Fruit fly (Drosophila melanogaster): ENCODE results near the gene CG33543.

The CG33543 gene

dm6 chr2L:2022823-2023222 lies 16.7 kb upstream of the CG33543 start:
- TF ChIP-seq cnc (optimal IDR thresholded peaks at IDR 0.05): no peak
- TF ChIP-seq CG12768 (GFP tag; optimal IDR thresholded peaks at IDR 0.05): no peak
- TF ChIP-seq cic (GFP tag; optimal IDR thresholded peaks at IDR 0.05): no peak
- TF ChIP-seq toe (GFP tag; optimal IDR thresholded peaks at IDR 0.05): no peak
- TF ChIP-seq CG7045 (GFP tag; optimal IDR thresholded peaks at IDR 0.05): no peak
- TF ChIP-seq CG5204 (GFP tag; optimal IDR thresholded peaks at IDR 0.05): no peak
- TF ChIP-seq CG33017 (tag; optimal IDR thresholded peaks at IDR 0.05): no peak
- TF ChIP-seq Crg-1 (GFP tag; optimal IDR thresholded peaks at IDR 0.05): no peak
- no peak for TF ChIP-seq tj (GFP tag; optimal IDR thresholded peaks at IDR 0.05)
- no peak for TF ChIP-seq CG11617 (GFP tag; optimal IDR thresholded peaks at IDR 0.05)
- TF ChIP-seq CG1620 (GFP tag; optimal IDR thresholded peaks at IDR 0.05): no peak
- no peak for TF ChIP-seq pad (GFP tag; optimal IDR thresholded peaks at IDR 0.05)
- TF ChIP-seq Mnt (GFP tag; optimal IDR thresholded peaks at IDR 0.05): no peak
- no peak for TF ChIP-seq Hr96 (GFP tag; optimal IDR thresholded peaks at IDR 0.05)

- TF ChIP-seq Mnt (GFP tag; optimal IDR thresholded peaks at IDR 0.05): no peak
- no peak for TF ChIP-seq Crg-1 (GFP tag; optimal IDR thresholded peaks at IDR 0.05)
- no peak for TF ChIP-seq CG7101 (tag; optimal IDR thresholded peaks at IDR 0.05)
- no peak for TF ChIP-seq kay (GFP tag; ENCODE audit: borderline replicate concordance)
Measured at dm6 chr2L:2015204-2015603, 9.1 kb upstream of the CG33543 start.

DNA sequence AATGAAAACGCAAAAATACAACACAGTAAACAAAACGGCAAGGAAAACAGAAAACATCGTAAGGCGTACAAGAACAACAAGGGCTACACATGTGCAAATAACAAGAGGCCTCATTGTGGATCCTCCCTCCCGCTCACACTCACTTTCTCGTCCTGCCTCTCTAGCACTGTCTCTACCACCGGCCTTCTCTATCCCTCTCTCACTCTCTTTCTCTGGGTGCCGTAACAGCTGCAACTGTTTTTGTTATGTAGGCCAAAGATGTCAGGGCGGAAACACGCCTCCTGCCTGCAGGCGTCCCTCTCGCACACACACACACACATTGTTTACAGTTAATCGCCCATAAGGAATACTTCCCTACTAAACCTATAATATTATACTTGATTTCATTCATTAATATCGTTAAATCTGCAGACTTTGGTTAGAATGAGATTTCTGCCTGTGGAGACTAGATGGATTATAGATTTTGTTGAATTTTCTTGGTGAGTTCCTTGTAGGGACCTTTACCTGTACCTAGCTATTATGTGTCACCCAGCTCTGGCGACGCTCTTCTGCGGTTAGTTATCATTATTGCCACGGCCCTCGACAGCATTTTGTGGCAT lies 7.8 kb upstream of the CG33543 start:
- TF ChIP-seq tj (GFP tag; optimal IDR thresholded peaks at IDR 0.05): no peak
- TF ChIP-seq bab1 (GFP tag; optimal IDR thresholded peaks at IDR 0.05): no peak
- no peak for TF ChIP-seq toe (GFP tag; optimal IDR thresholded peaks at IDR 0.05)
- TF ChIP-seq CG1620 (GFP tag; optimal IDR thresholded peaks at IDR 0.05): no peak
- TF ChIP-seq cnc (optimal IDR thresholded peaks at IDR 0.05): no peak
- no peak for TF ChIP-seq Clk (GFP tag; optimal IDR thresholded peaks at IDR 0.05)
- no peak for TF ChIP-seq CG33017 (tag; optimal IDR thresholded peaks at IDR 0.05)
- no peak for TF ChIP-seq Crg-1 (GFP tag; optimal IDR thresholded peaks at IDR 0.05)
- no peak for TF ChIP-seq kay (GFP tag; ENCODE audit: borderline replicate concordance)

DNA sequence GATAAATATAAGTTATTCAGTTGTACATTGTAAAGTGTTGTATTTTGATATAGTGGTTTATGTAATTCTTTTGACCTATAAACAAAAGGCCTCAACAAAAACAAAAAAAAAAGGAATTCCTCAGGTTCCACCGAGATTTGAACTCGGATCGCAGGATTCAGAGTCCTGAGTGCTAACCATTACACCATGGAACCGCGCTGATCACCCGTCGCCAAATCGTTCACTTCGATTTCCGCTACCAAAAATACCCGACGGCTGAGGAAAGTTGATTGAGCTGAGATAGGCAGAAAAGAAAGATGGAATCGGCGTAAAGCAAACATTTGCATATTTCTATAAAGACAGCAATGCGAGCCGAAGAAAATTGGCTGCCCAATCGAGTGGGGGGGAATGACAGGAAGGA lies 6.9 kb upstream of the CG33543 start:
- TF ChIP-seq toe (GFP tag; optimal IDR thresholded peaks at IDR 0.05) (no peak), CG33017 (tag; optimal IDR thresholded peaks at IDR 0.05) (no peak), CG1620 (GFP tag; optimal IDR thresholded peaks at IDR 0.05) (no peak), pad (GFP tag; optimal IDR thresholded peaks at IDR 0.05) (no peak), CG14711 (tag; optimal IDR thresholded peaks at IDR 0.05) (no peak), ovo (GFP tag; optimal IDR thresholded peaks at IDR 0.05) (no peak), CG11617 (GFP tag; optimal IDR thresholded peaks at IDR 0.05) (no peak), CG7045 (GFP tag; optimal IDR thresholded peaks at IDR 0.05) (no peak), tj (GFP tag; optimal IDR thresholded peaks at IDR 0.05) (peak; percentile 83), bab1 (GFP tag; optimal IDR thresholded peaks at IDR 0.05) (peak; percentile 14), Crg-1 (GFP tag; optimal IDR thresholded peaks at IDR 0.05) (no peak), Hr96 (GFP tag; optimal IDR thresholded peaks at IDR 0.05) (no peak), CG7101 (tag; optimal IDR thresholded peaks at IDR 0.05) (no peak)

dm6 chr2L:2011430-2011829 lies 5.3 kb upstream of the CG33543 start:
- TF ChIP-seq CG7101 (tag; optimal IDR thresholded peaks at IDR 0.05) (no peak), CG5204 (GFP tag; optimal IDR thresholded peaks at IDR 0.05) (no peak), toe (GFP tag; optimal IDR thresholded peaks at IDR 0.05) (no peak), Crg-1 (GFP tag; optimal IDR thresholded peaks at IDR 0.05) (no peak), CG12768 (GFP tag; optimal IDR thresholded peaks at IDR 0.05) (no peak), cnc (optimal IDR thresholded peaks at IDR 0.05) (no peak), bab1 (GFP tag; optimal IDR thresholded peaks at IDR 0.05) (no peak), Mnt (GFP tag; optimal IDR thresholded peaks at IDR 0.05) (no peak), tj (GFP tag; optimal IDR thresholded peaks at IDR 0.05) (no peak), CG7045 (GFP tag; optimal IDR thresholded peaks at IDR 0.05) (no peak), CG33017 (tag; optimal IDR thresholded peaks at IDR 0.05) (no peak)

- TF ChIP-seq bab1 (GFP tag; optimal IDR thresholded peaks at IDR 0.05) (peak; percentile 10), CG7101 (tag; optimal IDR thresholded peaks at IDR 0.05) (no peak), Hr96 (GFP tag; optimal IDR thresholded peaks at IDR 0.05) (no peak), kay (GFP tag; ENCODE audit: borderline replicate concordance) (peak; percentile 21), Mnt (GFP tag; optimal IDR thresholded peaks at IDR 0.05) (peak; percentile 88), pad (GFP tag; optimal IDR thresholded peaks at IDR 0.05) (no peak)
Measured at dm6 chr2L:2010335-2011061, 4.4 kb upstream of the CG33543 start.

Measured in whole organism, adult.